Fruit fly (Drosophila melanogaster) whole organism, wandering third instar larva: ENCODE measurements around the gene scramb2.

ENCODE experiments used
- Abd-B ChIP-seq: fragments of >200 bp; optimal IDR thresholded peaks from 2 replicates; lab custom pipeline; 2017; ENCODE audit warnings: missing biosample characterization, missing genetic modification characterization
- CG9705 ChIP-seq: fragments of 200-800 bp; sonication (Bioruptor generic); optimal IDR thresholded peaks from 2 replicates; lab custom pipeline; 2018; ENCODE audit warnings: missing biosample characterization, mild to moderate bottlenecking, missing genetic modification characterization
- CrebA ChIP-seq: fragments of 200-800 bp; sonication (Bioruptor generic); optimal IDR thresholded peaks from 2 replicates; lab custom pipeline; 2016; ENCODE audit warnings: missing biosample characterization, mild to moderate bottlenecking, missing genetic modification characterization, borderline replicate concordance
- Dfd ChIP-seq: fragments of >200 bp; optimal IDR thresholded peaks from 2 replicates; lab custom pipeline; 2017; ENCODE audit warnings: missing biosample characterization, missing genetic modification characterization
- Dif ChIP-seq: fragments of 200-275, 200-300 bp; sonication (Bioruptor generic); optimal IDR thresholded peaks from 2 replicates; lab custom pipeline; 2018; ENCODE audit warnings: missing biosample characterization, missing genetic modification characterization; ENCODE audit not compliant: partially characterized antibody
- GATAd ChIP-seq: sonication (Bioruptor generic); optimal IDR thresholded peaks from 2 replicates; lab custom pipeline; 2016; ENCODE audit warnings: missing biosample characterization, missing genetic modification characterization
- HLH106 ChIP-seq: fragments of 200-800 bp; optimal IDR thresholded peaks from 3 replicates; lab custom pipeline; 2019; ENCODE audit warnings: missing biosample characterization, mild to moderate bottlenecking, missing genetic modification characterization, moderate library complexity
- Hnf4 ChIP-seq: fragments of 200-800 bp; sonication (Bioruptor generic); optimal IDR thresholded peaks from 2 replicates; lab custom pipeline; 2016; ENCODE audit warnings: missing biosample characterization, mild to moderate bottlenecking, missing genetic modification characterization
- Hr78 ChIP-seq: fragments of >200 bp; optimal IDR thresholded peaks from 2 replicates; lab custom pipeline; 2017; ENCODE audit warnings: missing biosample characterization, missing genetic modification characterization
- Jra ChIP-seq: sonication (Bioruptor generic); optimal IDR thresholded peaks from 2 replicates; lab custom pipeline; 2016; ENCODE audit warnings: missing biosample characterization, missing genetic modification characterization
- Mio ChIP-seq: sonication (Bioruptor generic); optimal IDR thresholded peaks from 2 replicates; lab custom pipeline; 2016; ENCODE audit warnings: missing biosample characterization, missing genetic modification characterization
- Myc ChIP-seq: fragments of >200 bp; optimal IDR thresholded peaks from 2 replicates; lab custom pipeline; 2017
- N ChIP-seq: fragments of >200 bp; optimal IDR thresholded peaks from 2 replicates; lab custom pipeline; 2018; ENCODE audit warnings: missing biosample characterization, missing external identifiers, missing genetic modification characterization
- OdsH ChIP-seq: fragments of 200-800 bp; sonication (Bioruptor generic); optimal IDR thresholded peaks from 2 replicates; lab custom pipeline; 2016; ENCODE audit warnings: missing biosample characterization, mild to moderate bottlenecking, missing genetic modification characterization
- Sp1 ChIP-seq: fragments of 200-800 bp; sonication (Bioruptor generic); optimal IDR thresholded peaks from 3 replicates; lab custom pipeline; 2019; ENCODE audit warnings: missing biosample characterization, mild to moderate bottlenecking, missing genetic modification characterization, moderate library complexity
- Vsx2 ChIP-seq: fragments of 200-300, 225-300 bp; sonication (Bioruptor generic); optimal IDR thresholded peaks from 2 replicates; lab custom pipeline; 2018; ENCODE audit warnings: missing biosample characterization, missing genetic modification characterization; ENCODE audit not compliant: partially characterized antibody
- br ChIP-seq: fragments of 200-800 bp; sonication (Bioruptor generic); optimal IDR thresholded peaks from 2 replicates; lab custom pipeline; 2016; ENCODE audit warnings: missing biosample characterization, missing genetic modification characterization
- brk ChIP-seq: fragments of 200-800 bp; sonication (Bioruptor generic); optimal IDR thresholded peaks from 2 replicates; lab custom pipeline; 2016; ENCODE audit warnings: missing biosample characterization, mild to moderate bottlenecking, missing genetic modification characterization
- dmrt93B ChIP-seq: fragments of 200-800 bp; sonication (Bioruptor generic); optimal IDR thresholded peaks from 2 replicates; lab custom pipeline; 2018; ENCODE audit warnings: missing biosample characterization, mild to moderate bottlenecking, missing genetic modification characterization
- dsf ChIP-seq: sonication (Bioruptor generic); optimal IDR thresholded peaks from 2 replicates; lab custom pipeline; 2016; ENCODE audit warnings: missing biosample characterization, missing genetic modification characterization, borderline replicate concordance
- ey ChIP-seq: fragments of 200-800 bp; sonication (Bioruptor generic); optimal IDR thresholded peaks from 2 replicates; lab custom pipeline; 2016; ENCODE audit warnings: missing biosample characterization, missing genetic modification characterization
- foxo ChIP-seq, 2 experiments: fragments of 200-800 bp; sonication (Bioruptor generic); optimal IDR thresholded peaks; 2 replicates in 1 of 2; 3 replicates in 1 of 2; lab custom pipeline; 2016 to 2017; ENCODE audit warnings: missing biosample characterization in 2 of 2, missing genetic modification characterization in 2 of 2
- fru ChIP-seq: fragments of 200-800 bp; sonication (Bioruptor generic); optimal IDR thresholded peaks from 3 replicates; lab custom pipeline; 2016; ENCODE audit warnings: missing biosample characterization, mild to moderate bottlenecking, missing genetic modification characterization
- h ChIP-seq: fragments of 200-800 bp; sonication (Bioruptor generic); optimal IDR thresholded peaks from 3 replicates; lab custom pipeline; 2016; ENCODE audit warnings: missing biosample characterization, mild to moderate bottlenecking, missing genetic modification characterization
- lola ChIP-seq: fragments of >200 bp; optimal IDR thresholded peaks from 2 replicates; lab custom pipeline; 2017; ENCODE audit warnings: missing biosample characterization, missing genetic modification characterization
- rgr ChIP-seq: fragments of 200-800 bp; sonication (Bioruptor generic); optimal IDR thresholded peaks from 3 replicates; lab custom pipeline; 2016; ENCODE audit warnings: missing biosample characterization, mild to moderate bottlenecking, missing genetic modification characterization
- sage ChIP-seq: fragments of 200-800 bp; sonication (Bioruptor generic); optimal IDR thresholded peaks from 2 replicates; lab custom pipeline; 2016; ENCODE audit warnings: missing biosample characterization, mild to moderate bottlenecking, missing genetic modification characterization
- sv ChIP-seq: fragments of 200-800 bp; sonication (Bioruptor generic); optimal IDR thresholded peaks from 3 replicates; lab custom pipeline; 2016; ENCODE audit warnings: missing biosample characterization, missing genetic modification characterization
- tai ChIP-seq: sonication (Bioruptor generic); optimal IDR thresholded peaks from 2 replicates; lab custom pipeline; 2016; ENCODE audit warnings: missing biosample characterization, missing genetic modification characterization

scramb2 gene

DNA sequence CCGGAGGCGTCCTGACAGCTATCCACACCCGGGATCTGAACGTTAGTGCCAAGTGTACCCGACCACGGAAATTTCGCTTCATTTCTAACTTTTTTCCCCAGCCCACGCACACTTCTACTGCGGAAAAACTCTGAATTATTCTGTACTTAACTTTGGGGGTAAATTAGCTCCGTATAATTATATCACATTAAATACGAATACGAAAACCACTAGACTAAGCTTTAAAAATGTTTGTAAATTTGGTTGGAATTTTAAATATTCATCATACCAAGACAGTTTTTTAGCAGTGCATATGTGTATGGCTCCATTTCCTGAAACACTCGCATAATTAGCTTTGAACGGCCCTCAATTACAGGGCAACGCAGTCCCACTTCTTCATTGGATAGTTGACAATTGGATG, 33.1 kb downstream of the scramb2 start:
- TF ChIP-seq Hnf4 (GFP tag; lab: Kevin White, UChicago), result no peak
- no peak for TF ChIP-seq N (GFP tag; lab: Kevin White, UChicago)
- no peak for TF ChIP-seq sv (GFP tag; lab: Kevin White, UChicago)
- TF ChIP-seq Dif (GFP tag; lab: Kevin White, UChicago), result no peak
- no peak for TF ChIP-seq h (GFP tag; lab: Kevin White, UChicago)
- TF ChIP-seq tai (GFP tag; lab: Kevin White, UChicago), result no peak
- TF ChIP-seq Jra (GFP tag; lab: Kevin White, UChicago), result no peak
- no peak for TF ChIP-seq Vsx2 (GFP tag; lab: Kevin White, UChicago)
- no peak for TF ChIP-seq foxo (GFP tag; optimal IDR thresholded peaks at IDR 0.05; lab: Kevin White, UChicago)
- TF ChIP-seq GATAd (GFP tag; lab: Kevin White, UChicago), result no peak
- TF ChIP-seq HLH106, result no peak
- no peak for TF ChIP-seq dsf (GFP tag; lab: Kevin White, UChicago)
- TF ChIP-seq Abd-B (GFP tag; lab: Kevin White, UChicago), result no peak
- TF ChIP-seq sage (GFP tag; lab: Kevin White, UChicago), result no peak
- TF ChIP-seq rgr (GFP tag; lab: Kevin White, UChicago), result no peak

DNA sequence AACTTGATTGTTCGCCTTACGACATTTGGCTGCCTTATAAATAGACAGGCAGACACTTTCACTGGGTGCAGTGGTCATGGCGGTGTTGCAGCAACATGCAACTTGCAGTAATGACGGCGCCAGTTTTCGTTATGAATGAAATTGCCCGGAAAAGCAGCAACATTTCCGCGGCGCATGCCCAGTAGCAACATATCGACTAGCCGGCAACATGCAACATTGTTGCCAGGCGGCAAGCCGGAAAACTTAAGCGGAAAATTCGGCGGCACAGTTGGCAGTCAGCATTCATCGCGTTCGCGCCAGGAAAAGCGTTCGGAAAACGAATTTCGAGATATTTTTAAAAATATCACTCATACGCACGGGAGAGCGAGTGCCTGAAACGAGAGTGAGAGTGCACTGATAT, 45.2 kb downstream of the scramb2 start, which contains the start of gene FMRFaR:
FMRFaR (plus strand) TSS at position 272 of the 400 bp plus-strand sequence.
- TF ChIP-seq GATAd (GFP tag; lab: Kevin White, UChicago) (no peak), fru (GFP tag; lab: Kevin White, UChicago) (no peak), Dfd (no peak), dsf (GFP tag; lab: Kevin White, UChicago) (no peak), dmrt93B (GFP tag; lab: Kevin White, UChicago) (no peak)

DNA sequence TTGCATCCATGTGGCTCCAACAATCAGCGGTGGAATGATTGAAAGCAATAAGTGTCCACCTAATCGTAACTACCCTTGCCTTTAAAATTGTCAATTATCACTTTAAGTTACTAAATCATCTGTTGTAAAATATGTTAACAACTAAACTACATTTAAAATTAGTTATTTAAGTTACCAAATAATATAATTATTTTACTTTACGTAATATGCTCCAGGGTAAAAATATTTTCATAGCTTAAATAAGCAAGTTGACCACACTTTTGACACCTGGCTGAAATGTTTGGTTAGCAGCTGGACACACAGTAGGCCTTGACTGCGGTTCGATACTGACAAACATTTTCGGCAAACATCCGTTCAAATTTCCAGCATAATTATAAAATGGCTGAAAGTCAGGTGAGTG, 51.7 kb downstream of the scramb2 start, which contains the start of gene CG2113:
CG2113 (plus strand) TSS at position 301 of the 400 bp plus-strand sequence.
- TF ChIP-seq CrebA (GFP tag; lab: Kevin White, UChicago) (no peak), Hr78 (GFP tag; lab: Kevin White, UChicago) (no peak), Myc (lab: Kevin White, UChicago) (no peak), CG9705 (GFP tag; lab: Kevin White, UChicago) (no peak), Sp1 (no peak), brk (GFP tag; lab: Kevin White, UChicago) (no peak), Mio (no peak), Dfd (no peak), OdsH (GFP tag; lab: Kevin White, UChicago) (no peak), Vsx2 (GFP tag; lab: Kevin White, UChicago) (no peak), Jra (GFP tag; lab: Kevin White, UChicago) (no peak), h (GFP tag; lab: Kevin White, UChicago) (no peak), lola (GFP tag; lab: Kevin White, UChicago) (no peak), br (GFP tag; lab: Kevin White, UChicago) (no peak), dmrt93B (GFP tag; lab: Kevin White, UChicago) (no peak), N (GFP tag; lab: Kevin White, UChicago) (no peak), ey (GFP tag; lab: Kevin White, UChicago) (no peak)
